Fruit fly (Drosophila melanogaster): ENCODE results near the gene CG15515.
A peak's percentile ranks its signal among the peaks of the same experiment; 100 is the strongest.

dm6 chr3R:29858806-29859205 is 46.5 kb upstream of the CG15515 start, which contains the start of gene CG7824:
- TF ChIP-seq h (GFP tag; optimal IDR thresholded peaks at IDR 0.05) (no peak), Rel (GFP tag; optimal IDR thresholded peaks at IDR 0.05) (no peak), Rel (tag; optimal IDR thresholded peaks at IDR 0.05) (peak; percentile 50), psq (GFP tag; optimal IDR thresholded peaks at IDR 0.05) (no peak), Myc (optimal IDR thresholded peaks at IDR 0.05) (no peak), Hr78 (GFP tag; optimal IDR thresholded peaks at IDR 0.05) (no peak), dl (GFP tag; optimal IDR thresholded peaks at IDR 0.05; ENCODE audit: insufficient read depth in 1 of 2, partially characterized antibody in 2 of 2) (no peak), CG9705 (GFP tag; optimal IDR thresholded peaks at IDR 0.05) (no peak), Abd-B (GFP tag; optimal IDR thresholded peaks at IDR 0.05) (no peak), OdsH (GFP tag; optimal IDR thresholded peaks at IDR 0.05) (no peak), CrebA (GFP tag; optimal IDR thresholded peaks at IDR 0.05; ENCODE audit: borderline replicate concordance) (no peak), pan (optimal IDR thresholded peaks at IDR 0.05) (no peak), lola (GFP tag; optimal IDR thresholded peaks at IDR 0.05) (no peak), jim (GFP tag; optimal IDR thresholded peaks at IDR 0.05) (no peak), Sp1 (GFP tag; optimal IDR thresholded peaks at IDR 0.05) (no peak)
